Worm (Caenorhabditis elegans) whole organism, young adult: Measurements from ENCODE around the gene anmt-1.
A peak's percentile ranks its signal among the peaks of the same experiment; 100 is the strongest.

ENCODE experiments used
- C06A6.2 ChIP-seq: fragments of 200-800 bp; sonication (Bioruptor generic); conservative IDR thresholded peaks from 2 replicates; pipeline ENCODE4 v1.3.6; 2022; ENCODE audit warnings: missing genetic modification characterization, missing compliant biosample characterization
- C17E4.6 ChIP-seq: fragments of 200-800 bp; sonication (Bioruptor generic); IDR thresholded peaks from 2 replicates; pipeline ENCODE4 v1.3.6; 2022; ENCODE audit warnings: missing genetic modification reagents, missing genetic modification characterization, missing compliant biosample characterization
- F33H1.4 ChIP-seq: fragments of 200-800 bp; sonication (Bioruptor generic); IDR thresholded peaks from 2 replicates; pipeline ENCODE4 v1.3.6; 2022; ENCODE audit warnings: missing genetic modification reagents, missing genetic modification characterization, missing compliant biosample characterization
- F39B2.1 ChIP-seq: fragments of 200-800 bp; sonication (Bioruptor generic); IDR thresholded peaks from 2 replicates; pipeline ENCODE4 v1.3.6; 2022; ENCODE audit warnings: missing genetic modification reagents, missing genetic modification characterization, missing compliant biosample characterization
- F49E8.2 ChIP-seq: sonication (generic microtip); optimal IDR thresholded peaks from 3 replicates; lab custom pipeline; 2017; ENCODE audit warnings: missing genetic modification characterization, mild to moderate bottlenecking, missing compliant biosample characterization, antibody characterized with exemption, moderate library complexity; ENCODE audit not compliant: insufficient read depth
- T26A5.8 ChIP-seq: sonication (generic microtip); optimal IDR thresholded peaks from 2 replicates; lab custom pipeline; 2016; ENCODE audit warnings: missing genetic modification characterization, missing compliant biosample characterization
- Y53F4B.3 ChIP-seq: fragments of 200-800 bp; sonication (Bioruptor generic); IDR thresholded peaks from 2 replicates; pipeline ENCODE4 v1.3.6; 2022; ENCODE audit warnings: missing genetic modification reagents, missing genetic modification characterization, missing compliant biosample characterization
- Y79H2A.3 ChIP-seq: fragments of 200-800 bp; sonication (Bioruptor generic); conservative IDR thresholded peaks from 2 replicates; pipeline ENCODE4 v1.3.6; 2022; ENCODE audit warnings: missing genetic modification reagents, missing genetic modification characterization, missing compliant biosample characterization
- Y95B8A.8 ChIP-seq: fragments of 200-800 bp; sonication (Bioruptor generic); IDR thresholded peaks from 2 replicates; pipeline ENCODE4 v1.3.6; 2022; ENCODE audit warnings: missing genetic modification reagents, missing genetic modification characterization, missing compliant biosample characterization
- ZK185.1 ChIP-seq: sonication (generic microtip); optimal IDR thresholded peaks from 2 replicates; lab custom pipeline; 2016; ENCODE audit warnings: mild to moderate bottlenecking, missing genetic modification characterization, missing compliant biosample characterization; ENCODE audit not compliant: poor library complexity, severe bottlenecking
- attf-5 ChIP-seq: fragments of 200-800 bp; sonication (Bioruptor generic); optimal IDR thresholded peaks from 2 replicates; lab custom pipeline; 2018; ENCODE audit warnings: mild to moderate bottlenecking, missing genetic modification characterization, missing compliant biosample characterization
- cebp-1 ChIP-seq, 2 experiments: fragments of 200-800 bp in 1 of 2; sonication (Bioruptor generic) in 1 of 2; sonication (generic microtip) in 1 of 2; IDR thresholded peaks in 1 of 2; optimal IDR thresholded peaks in 1 of 2; 2 replicates each; pipeline versions ENCODE4 v1.3.6 to Lab custom; 2017 to 2022; ENCODE audit warnings: missing compliant biosample characterization in 2 of 2, missing genetic modification characterization in 2 of 2, mild to moderate bottlenecking in 1 of 2, missing genetic modification reagents in 1 of 2, moderate library complexity in 1 of 2
- cebp-2 ChIP-seq: fragments of 200-800 bp; sonication (Bioruptor generic); IDR thresholded peaks from 2 replicates; pipeline ENCODE4 v1.3.6; 2022; ENCODE audit warnings: missing genetic modification characterization, missing compliant biosample characterization
- ceh-58 ChIP-seq: fragments of 200-800 bp; sonication (Bioruptor generic); IDR thresholded peaks from 2 replicates; pipeline ENCODE4 v1.3.6; 2022; ENCODE audit warnings: missing genetic modification characterization, missing compliant biosample characterization
- dpl-1 ChIP-seq: fragments of 150-350 bp; optimal IDR thresholded peaks from 2 replicates; lab custom pipeline; 2014; ENCODE audit warnings: missing biosample characterization, missing genetic modification reagents, missing genetic modification characterization
- efl-1 ChIP-seq: fragments of 150-350 bp; optimal IDR thresholded peaks from 2 replicates; lab custom pipeline; 2014; ENCODE audit warnings: missing biosample characterization, missing genetic modification reagents, missing genetic modification characterization
- ekl-4 ChIP-seq: fragments of 200-800 bp; sonication (Bioruptor generic); IDR thresholded peaks from 2 replicates; pipeline ENCODE4 v1.3.6; 2022; ENCODE audit warnings: missing genetic modification reagents, missing genetic modification characterization, missing compliant biosample characterization
- him-1 ChIP-seq: sonication (generic microtip); optimal IDR thresholded peaks from 2 replicates; lab custom pipeline; 2016; ENCODE audit warnings: missing genotype, missing genetic modification reagents, missing genetic modification characterization, missing compliant biosample characterization
- hlh-12 ChIP-seq: sonication (generic microtip); optimal IDR thresholded peaks from 2 replicates; lab custom pipeline; 2016; ENCODE audit warnings: missing genetic modification characterization, missing compliant biosample characterization
- hmg-20 ChIP-seq: fragments of 200-800 bp; sonication (Bioruptor generic); IDR thresholded peaks from 2 replicates; pipeline ENCODE4 v1.3.6; 2022; ENCODE audit warnings: missing genetic modification reagents, missing genetic modification characterization, missing compliant biosample characterization
- let-607 ChIP-seq, 2 experiments: fragments of 200-800 bp in 1 of 2; sonication (Bioruptor generic) in 1 of 2; sonication (generic microtip) in 1 of 2; optimal IDR thresholded peaks; 2 replicates each; lab custom pipeline; 2016 to 2018; ENCODE audit warnings: mild to moderate bottlenecking in 2 of 2, missing compliant biosample characterization in 2 of 2, missing genetic modification characterization in 2 of 2, moderate library complexity in 2 of 2, missing genotype in 1 of 2
- lin-54 ChIP-seq: fragments of 200-800 bp; sonication (Bioruptor generic); optimal IDR thresholded peaks from 2 replicates; lab custom pipeline; 2018; ENCODE audit warnings: mild to moderate bottlenecking, missing genetic modification characterization, missing compliant biosample characterization
- lir-1 ChIP-seq: fragments of 200-800 bp; sonication (Bioruptor generic); conservative IDR thresholded peaks from 2 replicates; pipeline ENCODE4 v1.3.6; 2022; ENCODE audit warnings: missing genetic modification reagents, missing genetic modification characterization, missing compliant biosample characterization
- madf-6 ChIP-seq: fragments of 200-800 bp; sonication (Bioruptor generic); IDR thresholded peaks from 2 replicates; pipeline ENCODE4 v1.3.6; 2022; ENCODE audit warnings: missing genetic modification reagents, missing genetic modification characterization, missing compliant biosample characterization
- madf-8 ChIP-seq: fragments of 200-800 bp; sonication (Bioruptor generic); conservative IDR thresholded peaks from 2 replicates; pipeline ENCODE4 v1.3.6; 2022; ENCODE audit warnings: missing genetic modification reagents, missing genetic modification characterization, missing compliant biosample characterization
- mes-4 ChIP-seq: sonication (generic microtip); optimal IDR thresholded peaks from 2 replicates; lab custom pipeline; 2016; ENCODE audit warnings: missing genotype, missing genetic modification characterization, missing compliant biosample characterization
- pbrm-1 ChIP-seq: fragments of 200-800 bp; sonication (Bioruptor generic); IDR thresholded peaks from 2 replicates; pipeline ENCODE4 v1.3.6; 2022; ENCODE audit warnings: missing genetic modification reagents, missing genetic modification characterization, missing compliant biosample characterization
- pha-4 ChIP-seq: fragments of 150-350 bp; sonication (generic microtip); optimal IDR thresholded peaks from 2 replicates; lab custom pipeline; 2014; ENCODE audit warnings: missing biosample characterization, missing genetic modification reagents, missing genetic modification characterization
- repo-1 ChIP-seq: sonication (generic microtip); optimal IDR thresholded peaks from 2 replicates; lab custom pipeline; 2017; ENCODE audit warnings: mild to moderate bottlenecking, missing genetic modification characterization, missing compliant biosample characterization
- rpc-1 ChIP-seq, 2 experiments: fragments of 150-350 bp in 1 of 2; sonication (generic microtip) in 1 of 2; optimal IDR thresholded peaks; 2 replicates each; lab custom pipeline; 2014 to 2018; ENCODE audit warnings: missing biosample characterization in 1 of 2, missing genetic modification characterization in 1 of 2, missing genetic modification reagents in 1 of 2, missing genotype in 1 of 2
- sdz-38 ChIP-seq: sonication (generic microtip); optimal IDR thresholded peaks from 2 replicates; lab custom pipeline; 2016; ENCODE audit warnings: missing genotype, missing genetic modification characterization, missing compliant biosample characterization
- snpc-1.3 ChIP-seq: sonication (generic microtip); optimal IDR thresholded peaks from 2 replicates; lab custom pipeline; 2017; ENCODE audit warnings: missing genetic modification characterization, mild to moderate bottlenecking, missing compliant biosample characterization, antibody characterized with exemption, moderate library complexity, missing genotype, missing genetic modification reagents; ENCODE audit not compliant: insufficient read depth
- somi-1 ChIP-seq: fragments of 200-800 bp; sonication (Bioruptor generic); optimal IDR thresholded peaks from 2 replicates; lab custom pipeline; 2018; ENCODE audit warnings: mild to moderate bottlenecking, missing genetic modification characterization, missing compliant biosample characterization
- unc-62 ChIP-seq: fragments of 150-350 bp; optimal IDR thresholded peaks from 2 replicates; lab custom pipeline; 2014; ENCODE audit warnings: missing biosample characterization, missing genetic modification reagents, missing genetic modification characterization
- zfh-2 ChIP-seq: fragments of 200-800 bp; sonication (Bioruptor generic); conservative IDR thresholded peaks from 2 replicates; pipeline ENCODE4 v1.3.6; 2022; ENCODE audit warnings: missing genetic modification reagents, missing genetic modification characterization, missing compliant biosample characterization
- ztf-25 ChIP-seq: fragments of 200-800 bp; sonication (Bioruptor generic); IDR thresholded peaks from 2 replicates; pipeline ENCODE4 v1.3.6; 2022; ENCODE audit warnings: missing genetic modification reagents, missing genetic modification characterization, missing compliant biosample characterization
- ztf-28 ChIP-seq: fragments of 200-800 bp; sonication (Bioruptor generic); IDR thresholded peaks from 2 replicates; pipeline ENCODE4 v1.3.6; 2022; ENCODE audit warnings: missing genetic modification reagents, missing genetic modification characterization, missing compliant biosample characterization
- ztf-3 ChIP-seq: fragments of 200-800 bp; sonication (Bioruptor generic); optimal IDR thresholded peaks from 2 replicates; lab custom pipeline; 2018; ENCODE audit warnings: mild to moderate bottlenecking, missing genetic modification characterization, missing compliant biosample characterization
- ztf-6 ChIP-seq: fragments of 200-800 bp; sonication (Bioruptor generic); IDR thresholded peaks from 2 replicates; pipeline ENCODE4 v1.3.6; 2022; ENCODE audit warnings: missing genetic modification reagents, missing genetic modification characterization, missing compliant biosample characterization

Gene anmt-1

DNA sequence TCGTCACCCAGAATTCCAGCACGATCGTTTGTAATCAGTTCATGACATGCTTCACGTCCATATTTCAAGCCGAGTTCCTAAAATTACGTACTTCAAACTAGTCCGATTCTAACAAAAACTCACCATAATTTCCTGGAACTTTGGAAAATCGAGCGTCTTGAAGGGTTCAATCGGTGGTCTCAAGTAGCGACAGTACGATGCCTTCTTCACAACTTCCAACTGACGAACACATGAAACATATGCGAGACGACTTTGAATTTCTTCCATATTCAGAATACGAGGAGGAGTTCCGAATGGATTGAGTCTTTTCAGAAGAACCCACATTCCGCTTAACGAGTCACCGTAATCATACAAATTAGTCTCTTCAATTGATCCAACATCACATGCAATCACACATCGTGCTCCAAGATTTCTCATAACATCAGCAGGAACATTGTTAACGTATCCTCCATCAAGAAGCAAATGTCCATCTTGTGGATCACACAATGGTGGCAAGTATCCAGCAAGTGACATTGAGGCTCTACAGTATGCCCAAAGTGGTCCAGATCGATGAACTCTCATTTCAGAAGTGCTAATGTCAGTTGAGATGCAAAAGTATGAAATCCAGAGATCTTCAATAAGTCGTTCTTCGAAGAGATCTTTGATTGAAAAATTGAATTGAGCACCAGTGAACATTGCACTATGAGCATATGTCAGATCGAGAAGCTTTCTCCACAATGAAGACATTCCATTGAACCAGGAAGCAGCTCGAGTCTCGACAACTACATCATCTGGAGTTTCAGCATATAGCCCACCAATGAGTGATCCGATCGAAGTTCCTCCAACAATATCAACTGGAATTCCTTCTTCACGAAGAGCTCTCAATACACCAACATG lies 41.6 kb downstream of the anmt-1 start:
- TF ChIP-seq ztf-25 (GFP tag; lab: Robert Waterston, UW) = no peak
- no peak for TF ChIP-seq efl-1 (GFP tag; lab: Kevin White, UChicago)
- TF ChIP-seq unc-62 (GFP tag; lab: Kevin White, UChicago) = no peak
- no peak for TF ChIP-seq lir-1 (GFP tag; lab: Robert Waterston, UW)

DNA sequence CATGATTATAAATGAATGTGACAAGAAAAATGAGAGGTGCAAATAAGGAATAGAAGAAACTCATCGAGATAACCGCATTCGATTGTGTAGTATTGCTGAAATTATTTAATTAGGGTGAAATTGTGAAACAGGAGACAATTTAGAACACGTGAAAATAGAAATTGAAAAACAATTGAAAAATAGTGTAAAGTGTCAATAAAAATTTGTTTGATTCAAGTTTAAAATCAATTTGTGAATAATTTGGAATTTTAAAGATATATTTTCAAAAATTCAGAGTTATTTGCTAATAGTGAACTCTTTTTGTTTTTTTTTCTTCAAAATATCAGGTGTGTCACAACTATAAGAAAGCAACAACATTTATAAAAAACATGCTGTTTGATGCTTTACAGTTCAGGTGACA lies 46.7 kb downstream of the anmt-1 start, which contains the start of gene ZK370.4:
TSS of gene ZK370.4 (minus strand) at position 101 of the 400 bp plus-strand sequence.
- TF ChIP-seq madf-6 (GFP tag; lab: Robert Waterston, UW) = no peak
- no peak for TF ChIP-seq somi-1 (GFP tag; lab: Kevin White, UChicago)
- no peak for TF ChIP-seq F33H1.4 (GFP tag; lab: Robert Waterston, UW)
- no peak for TF ChIP-seq pbrm-1
- TF ChIP-seq, all 124 proteins: peak for 0

ce11 chrIII:8731973-8732372 lies 47.4 kb downstream of the anmt-1 start:
- peak; percentile 8 for TF ChIP-seq somi-1 (GFP tag; lab: Kevin White, UChicago)
- TF ChIP-seq ztf-3 = no peak
- TF ChIP-seq C06A6.2 (GFP tag; lab: Robert Waterston, UW) = peak; percentile 49; the same call in 1 of the 2 replicates

ce11 chrIII:8733237-8733636 lies 48.6 kb downstream of the anmt-1 start:
- TF ChIP-seq F39B2.1 (GFP tag; lab: Robert Waterston, UW) (no peak), ztf-6 (GFP tag; lab: Robert Waterston, UW) (no peak), attf-5 (GFP tag; lab: Kevin White, UChicago) (no peak), lin-54 (no peak), hmg-20 (no peak), C17E4.6 (no peak), mes-4 (tag; lab: Kevin White, UChicago) (no peak), T26A5.8 (no peak), hlh-12 (tag; lab: Kevin White, UChicago) (no peak), zfh-2 (GFP tag; lab: Robert Waterston, UW) (no peak), repo-1 (tag; lab: Kevin White, UChicago) (no peak), ekl-4 (GFP tag; lab: Robert Waterston, UW) (no peak), him-1 (tag; lab: Kevin White, UChicago) (no peak), Y53F4B.3 (GFP tag; lab: Robert Waterston, UW) (no peak), pha-4 (tag; lab: Kevin White, UChicago) (peak; percentile 70), lir-1 (GFP tag; lab: Robert Waterston, UW) (no peak), F49E8.2 (tag; lab: Kevin White, UChicago) (no peak), ztf-25 (GFP tag; lab: Robert Waterston, UW) (no peak), cebp-1 (GFP tag; IDR thresholded peaks at IDR 0.05; lab: Robert Waterston, UW) (peak; percentile 36; the same call in 1 of the 2 replicates), cebp-1 (tag; optimal IDR thresholded peaks at IDR 0.05; lab: Kevin White, UChicago) (peak; percentile 54), Y79H2A.3 (no peak), Y95B8A.8 (no peak), somi-1 (GFP tag; lab: Kevin White, UChicago) (peak; percentile 26)
- TF ChIP-seq, all 124 proteins: peak for 3

ce11 chrIII:8733667-8734066 lies 49.1 kb downstream of the anmt-1 start:
- TF ChIP-seq repo-1 (tag; lab: Kevin White, UChicago) (no peak), unc-62 (GFP tag; lab: Kevin White, UChicago) (peak; percentile 55), rpc-1 (optimal IDR thresholded peaks at IDR 0.05; lab: Kevin White, UChicago) (no peak), rpc-1 (tag; optimal IDR thresholded peaks at IDR 0.05; lab: Kevin White, UChicago) (no peak), let-607 (tag; optimal IDR thresholded peaks at IDR 0.05; lab: Kevin White, UChicago) (peak in 1 of 2 experiments; percentile 42), dpl-1 (GFP tag; lab: Kevin White, UChicago) (no peak), madf-8 (GFP tag; lab: Robert Waterston, UW) (no peak), ztf-28 (no peak), snpc-1.3 (peak; percentile 1), lin-54 (peak; percentile 6), ZK185.1 (no peak), ceh-58 (no peak), cebp-2 (GFP tag; lab: Robert Waterston, UW) (no peak), sdz-38 (tag; lab: Kevin White, UChicago) (no peak)
